Fruit fly (Drosophila melanogaster) S2 (cell line): ENCODE measurements around the gene CG14551.

ENCODE experiments used
- CG8478 ChIP-seq: fragments of >200 bp; optimal IDR thresholded peaks from 2 replicates; lab custom pipeline; 2018
- CTCF ChIP-seq, 2 experiments: fragments of >200 bp; optimal IDR thresholded peaks; 2 replicates each; lab custom pipeline; 2018

dm6 chr3R:26064708-26065107 lies 1.9 kb upstream of the CG14551 start:
- no peak for TF ChIP-seq CTCF (optimal IDR thresholded peaks at IDR 0.05; lab: Kevin White, UChicago)
- TF ChIP-seq CG8478 (lab: Kevin White, UChicago): no peak
